Fruit fly (Drosophila melanogaster): ENCODE measurements around the gene raskol.

raskol gene

dm6 chrX:17760522-17760921 lies 50.6 kb downstream of the raskol start:
- TF ChIP-seq tll (GFP tag; optimal IDR thresholded peaks at IDR 0.05) (no peak), vnd (GFP tag; IDR thresholded peaks at IDR 0.05; ENCODE audit: partially characterized antibody) (no peak), CG9727 (GFP tag; optimal IDR thresholded peaks at IDR 0.05) (peak; percentile 23), CG16863 (GFP tag; optimal IDR thresholded peaks at IDR 0.05) (no peak), al (GFP tag; IDR thresholded peaks at IDR 0.05) (no peak), CG12391 (tag; optimal IDR thresholded peaks at IDR 0.05) (no peak), CG13775 (GFP tag; optimal IDR thresholded peaks at IDR 0.05) (no peak), ato (GFP tag; IDR thresholded peaks at IDR 0.05; ENCODE audit: partially characterized antibody) (no peak), CG31365 (tag; optimal IDR thresholded peaks at IDR 0.05) (no peak), cas (GFP tag; IDR thresholded peaks at IDR 0.05) (no peak), H2.0 (GFP tag; IDR thresholded peaks at IDR 0.05) (no peak), CG11696 (GFP tag; IDR thresholded peaks at IDR 0.05) (no peak), jumu (GFP tag; optimal IDR thresholded peaks at IDR 0.05) (no peak), CG33557 (GFP tag; optimal IDR thresholded peaks at IDR 0.05) (no peak), CG2712 (tag; optimal IDR thresholded peaks at IDR 0.05) (no peak), NC2α (GFP tag; optimal IDR thresholded peaks at IDR 0.05) (no peak), CG14014 (GFP tag; IDR thresholded peaks at IDR 0.05) (no peak), CrebB (tag; optimal IDR thresholded peaks at IDR 0.05) (no peak), CG15011 (GFP tag; optimal IDR thresholded peaks at IDR 0.05) (no peak), CG6654 (GFP tag; optimal IDR thresholded peaks at IDR 0.05) (no peak), CG6689 (GFP tag; IDR thresholded peaks at IDR 0.05) (no peak), shn (GFP tag; optimal IDR thresholded peaks at IDR 0.05) (no peak), gce (GFP tag; IDR thresholded peaks at IDR 0.05) (no peak), Max (GFP tag; optimal IDR thresholded peaks at IDR 0.05) (no peak), bsh (GFP tag; optimal IDR thresholded peaks at IDR 0.05) (no peak), disco-r (GFP tag; optimal IDR thresholded peaks at IDR 0.05) (no peak), Gug (GFP tag; IDR thresholded peaks at IDR 0.05) (no peak), fu2 (GFP tag; optimal IDR thresholded peaks at IDR 0.05) (no peak), CG7987 (GFP tag; optimal IDR thresholded peaks at IDR 0.05) (no peak), Jarid2 (GFP tag; optimal IDR thresholded peaks at IDR 0.05) (no peak), CG1832 (GFP tag; optimal IDR thresholded peaks at IDR 0.05) (no peak), Atf-2 (GFP tag; optimal IDR thresholded peaks at IDR 0.05) (no peak), trem (tag; optimal IDR thresholded peaks at IDR 0.05) (no peak), ara (GFP tag; IDR thresholded peaks at IDR 0.05) (no peak), sd (tag; optimal IDR thresholded peaks at IDR 0.05) (no peak), CG3407 (GFP tag; optimal IDR thresholded peaks at IDR 0.05) (no peak), CG2875 (GFP tag; optimal IDR thresholded peaks at IDR 0.05) (no peak), Hr3 (GFP tag; optimal IDR thresholded peaks at IDR 0.05) (no peak), CG13123 (GFP tag; optimal IDR thresholded peaks at IDR 0.05) (no peak), CG15601 (tag; optimal IDR thresholded peaks at IDR 0.05) (no peak), CG7928 (GFP tag; optimal IDR thresholded peaks at IDR 0.05) (no peak), gfzf (GFP tag; optimal IDR thresholded peaks at IDR 0.05) (no peak), ind (GFP tag; optimal IDR thresholded peaks at IDR 0.05) (no peak), gem (tag; optimal IDR thresholded peaks at IDR 0.05) (peak; percentile 21), Nf-YA (GFP tag; IDR thresholded peaks at IDR 0.05) (no peak), MESR4 (GFP tag; optimal IDR thresholded peaks at IDR 0.05) (no peak), prd (optimal IDR thresholded peaks at IDR 0.05) (no peak), prd (GFP tag; IDR thresholded peaks at IDR 0.05) (peak; percentile 62), yki (optimal IDR thresholded peaks at IDR 0.05) (no peak), CG17829 (tag; optimal IDR thresholded peaks at IDR 0.05) (no peak), CG12299 (tag; optimal IDR thresholded peaks at IDR 0.05) (no peak), Oli (tag; optimal IDR thresholded peaks at IDR 0.05) (no peak)
